Worm (Caenorhabditis elegans) whole organism, L1 larva: ENCODE results near the gene ZC373.2.

Source experiments
- aha-1 ChIP-seq: fragments of 150-350 bp; optimal IDR thresholded peaks from 2 replicates; lab custom pipeline; 2014; ENCODE audit warnings: missing biosample characterization, missing genetic modification characterization
- ama-1 ChIP-seq: fragments of 150-350 bp; optimal IDR thresholded peaks from 2 replicates; lab custom pipeline; 2014
- elt-2 ChIP-seq: sonication (generic microtip); optimal IDR thresholded peaks from 2 replicates; lab custom pipeline; 2016; ENCODE audit warnings: missing genetic modification characterization, mild to moderate bottlenecking, inconsistent platforms, missing compliant biosample characterization, missing genetic modification reagents
- pax-3 ChIP-seq: fragments of 200-800 bp; sonication (Bioruptor generic); optimal IDR thresholded peaks from 2 replicates; lab custom pipeline; 2018; ENCODE audit warnings: mild to moderate bottlenecking, missing genetic modification characterization, moderate library complexity, missing compliant biosample characterization

- TF ChIP-seq aha-1 (tag; lab: Kevin White, UChicago) (no peak), pax-3 (tag; lab: Kevin White, UChicago) (no peak), ama-1 (lab: Kevin White, UChicago) (no peak), elt-2 (tag; lab: Kevin White, UChicago) (no peak)
Observed at ce11 chrX:10068468-10068867, 10.2 kb upstream of the ZC373.2 start.
